Worm (Caenorhabditis elegans) whole organism, midembryonic: ENCODE results near the gene K10B4.3.

Source experiments
- T22C8.4 ChIP-seq: fragments of 200-800 bp; sonication (Bioruptor generic); IDR thresholded peaks from 2 replicates; pipeline ENCODE4 v1.3.6; 2022; ENCODE audit warnings: missing genetic modification characterization, missing compliant biosample characterization
- flt-1 ChIP-seq: fragments of 200-800 bp; sonication (Bioruptor generic); IDR thresholded peaks from 2 replicates; pipeline ENCODE4 v1.3.6; 2022; ENCODE audit warnings: missing genetic modification characterization, missing compliant biosample characterization
- klf-2 ChIP-seq: fragments of 200-800 bp; sonication (Bioruptor generic); conservative IDR thresholded peaks from 2 replicates; pipeline ENCODE4 v1.3.6; 2022; ENCODE audit warnings: missing genetic modification reagents, missing genetic modification characterization, missing compliant biosample characterization
- ref-1 ChIP-seq: fragments of 200-800 bp; sonication (Bioruptor generic); conservative IDR thresholded peaks from 2 replicates; pipeline ENCODE4 v1.3.6; 2022; ENCODE audit warnings: missing genetic modification reagents, missing genetic modification characterization, missing compliant biosample characterization

ce11 chrII:95177-95576, 25.8 kb downstream of the K10B4.3 start, which contains the start of gene C50D2.7:
- TF ChIP-seq T22C8.4 (GFP tag; lab: Robert Waterston, UW) (no peak), flt-1 (no peak), ref-1 (GFP tag; lab: Robert Waterston, UW) (no peak), klf-2 (no peak)
